Fruit fly (Drosophila melanogaster): ENCODE data around the gene CtsF.
A peak's percentile ranks its signal among the peaks of the same experiment; 100 is the strongest.

Gene CtsF

DNA sequence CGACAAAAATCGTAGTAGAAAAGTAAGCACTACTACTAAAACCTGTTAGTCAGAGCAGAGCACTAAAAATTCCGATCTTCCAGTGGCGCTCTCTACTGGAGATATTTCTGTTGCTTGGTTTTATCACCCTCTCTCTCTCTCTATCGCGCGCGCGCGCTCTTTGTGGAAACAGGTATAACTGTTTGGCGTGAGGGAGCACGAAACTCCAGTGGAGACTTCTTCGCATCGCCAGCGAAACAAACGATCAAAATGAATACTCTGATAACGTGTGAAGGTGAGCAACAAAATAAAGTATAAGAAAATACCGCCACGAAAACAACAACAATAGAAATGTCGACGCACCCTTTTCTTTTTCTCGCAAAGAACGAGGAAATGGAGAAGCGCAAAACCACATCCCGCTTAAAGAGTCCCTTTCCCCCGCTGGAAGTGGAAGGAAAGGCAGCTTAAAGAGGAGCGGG is 35.2 kb downstream of the CtsF start:
- TF ChIP-seq tai (GFP tag; optimal IDR thresholded peaks at IDR 0.05) (no peak), psq (GFP tag; optimal IDR thresholded peaks at IDR 0.05) (peak; percentile 82), Dif (GFP tag; optimal IDR thresholded peaks at IDR 0.05; ENCODE audit: partially characterized antibody) (peak; percentile 77), dl (GFP tag; optimal IDR thresholded peaks at IDR 0.05; ENCODE audit: insufficient read depth in 1 of 2, partially characterized antibody in 2 of 2) (peak in 1 of 2 experiments; percentile 69)

dm6 chr3R:5215334-5216307 is 35.9 kb downstream of the CtsF start:
- TF ChIP-seq brk (GFP tag; optimal IDR thresholded peaks at IDR 0.05) (no peak), GATAd (GFP tag; optimal IDR thresholded peaks at IDR 0.05) (no peak), pan (optimal IDR thresholded peaks at IDR 0.05) (no peak), Dfd (GFP tag; optimal IDR thresholded peaks at IDR 0.05) (no peak), Dif (GFP tag; optimal IDR thresholded peaks at IDR 0.05; ENCODE audit: partially characterized antibody) (no peak), br (GFP tag; optimal IDR thresholded peaks at IDR 0.05) (peak; percentile 94), HLH106 (tag; optimal IDR thresholded peaks at IDR 0.05) (peak; percentile 92), Hr83 (GFP tag; optimal IDR thresholded peaks at IDR 0.05; ENCODE audit: poor library complexity, severe bottlenecking) (peak; percentile 100), Mio (GFP tag; optimal IDR thresholded peaks at IDR 0.05) (peak; percentile 72), Vsx2 (GFP tag; optimal IDR thresholded peaks at IDR 0.05; ENCODE audit: partially characterized antibody) (no peak), h (GFP tag; optimal IDR thresholded peaks at IDR 0.05) (peak; percentile 91), OdsH (GFP tag; optimal IDR thresholded peaks at IDR 0.05) (peak; percentile 89), usp (GFP tag; optimal IDR thresholded peaks at IDR 0.05) (no peak), dmrt93B (GFP tag; optimal IDR thresholded peaks at IDR 0.05) (peak; percentile 78), tai (GFP tag; optimal IDR thresholded peaks at IDR 0.05) (no peak), sage (GFP tag; optimal IDR thresholded peaks at IDR 0.05) (peak; percentile 81), fru (GFP tag; optimal IDR thresholded peaks at IDR 0.05) (peak; percentile 92), Rel (GFP tag; optimal IDR thresholded peaks at IDR 0.05) (peak; percentile 26), Rel (tag; optimal IDR thresholded peaks at IDR 0.05) (peak; percentile 59), dl (GFP tag; optimal IDR thresholded peaks at IDR 0.05; ENCODE audit: insufficient read depth in 1 of 2, partially characterized antibody in 2 of 2) (no peak), foxo (GFP tag; optimal IDR thresholded peaks at IDR 0.05) (peak; percentile 22 to 93), N (GFP tag; optimal IDR thresholded peaks at IDR 0.05) (no peak), CG9705 (GFP tag; optimal IDR thresholded peaks at IDR 0.05) (peak; percentile 76), woc (GFP tag; optimal IDR thresholded peaks at IDR 0.05) (peak; percentile 91), psq (GFP tag; optimal IDR thresholded peaks at IDR 0.05) (peak; percentile 89), Hnf4 (GFP tag; optimal IDR thresholded peaks at IDR 0.05) (peak; percentile 91), rgr (GFP tag; optimal IDR thresholded peaks at IDR 0.05) (peak; percentile 92), jim (GFP tag; optimal IDR thresholded peaks at IDR 0.05) (peak; percentile 98), Sp1 (GFP tag; optimal IDR thresholded peaks at IDR 0.05) (peak; percentile 89), Abd-B (GFP tag; optimal IDR thresholded peaks at IDR 0.05) (no peak), CG32264 (GFP tag; optimal IDR thresholded peaks at IDR 0.05) (peak; percentile 83), dsf (GFP tag; optimal IDR thresholded peaks at IDR 0.05; ENCODE audit: borderline replicate concordance) (peak; percentile 90), Hr78 (GFP tag; optimal IDR thresholded peaks at IDR 0.05) (no peak), Jra (GFP tag; optimal IDR thresholded peaks at IDR 0.05) (peak; percentile 93), ey (GFP tag; optimal IDR thresholded peaks at IDR 0.05) (peak; percentile 93), sv (GFP tag; optimal IDR thresholded peaks at IDR 0.05) (peak; percentile 88)

All from whole organism, wandering third instar larva.